Fruit fly (Drosophila melanogaster) whole organism: ENCODE data around the gene Dpm2.

Experiments used
- CG8478 ChIP-seq: fragments of >200 bp; optimal IDR thresholded peaks from 2 replicates; lab custom pipeline; 2018; ENCODE audit warnings: inconsistent platforms
- Dll ChIP-seq: fragments of >200 bp; optimal IDR thresholded peaks from 2 replicates; lab custom pipeline; 2017
- EcR ChIP-seq, 2 experiments: fragments of >200 bp; optimal IDR thresholded peaks; 2 replicates each; lab custom pipeline; 2017; ENCODE audit warnings: missing biosample characterization in 2 of 2, missing genetic modification characterization in 2 of 2, missing genetic modification reagents in 2 of 2
- pan ChIP-seq: fragments of >200 bp; optimal IDR thresholded peaks from 2 replicates; lab custom pipeline; 2017
- psq ChIP-seq: fragments of >200 bp; optimal IDR thresholded peaks from 2 replicates; lab custom pipeline; 2017
- usp ChIP-seq: fragments of >200 bp; optimal IDR thresholded peaks from 2 replicates; lab custom pipeline; 2017; ENCODE audit warnings: missing biosample characterization, missing genetic modification characterization, mixed read lengths

Gene Dpm2

DNA sequence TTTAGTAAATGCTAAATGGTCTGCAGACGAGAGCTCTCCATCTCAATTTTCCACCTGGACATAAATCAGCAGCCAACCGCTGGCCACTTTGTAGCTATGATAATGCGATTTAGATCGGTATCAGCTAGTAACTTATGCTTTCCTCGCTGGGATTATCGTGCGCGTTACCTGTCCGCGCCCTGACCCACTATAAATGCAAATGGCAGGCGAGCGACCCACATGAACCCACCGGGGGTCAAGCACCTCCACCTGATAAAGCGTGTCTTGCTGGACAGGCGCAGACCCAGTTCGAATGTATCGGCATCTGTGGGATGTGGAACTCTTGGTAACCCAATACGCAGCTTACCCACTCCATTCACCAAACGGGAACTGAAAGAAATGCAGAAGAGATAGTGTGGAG is 33.9 kb downstream of the Dpm2 start:
- TF ChIP-seq psq (no peak), EcR (GFP tag; optimal IDR thresholded peaks at IDR 0.05; lab: Kevin White, UChicago) (no peak), usp (GFP tag; lab: Kevin White, UChicago) (no peak), CG8478 (lab: Kevin White, UChicago) (no peak), Dll (lab: Kevin White, UChicago) (no peak), pan (lab: Kevin White, UChicago) (no peak)

DNA sequence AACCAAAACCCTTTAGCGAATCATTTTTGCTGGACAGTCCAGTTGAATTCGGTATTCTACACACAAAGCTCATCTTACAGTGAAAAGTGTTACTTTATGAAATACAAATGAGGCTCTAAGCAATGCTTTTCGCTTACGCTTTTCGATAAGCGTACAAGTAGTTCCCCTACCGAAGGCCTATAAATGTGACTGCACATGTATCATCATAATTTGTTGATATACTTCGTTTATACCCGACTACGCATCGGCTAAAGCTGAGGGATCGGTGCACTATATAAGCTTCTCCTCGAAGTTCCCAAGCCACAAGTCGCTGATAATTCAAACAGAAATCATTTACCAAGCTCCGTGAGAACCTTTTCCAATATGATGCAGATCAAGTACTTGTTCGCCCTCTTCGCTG is 49.9 kb downstream of the Dpm2 start, which contains the start of gene Drs:
Gene Drs (plus strand): TSS at position 301 of the 400 bp plus-strand sequence.
- TF ChIP-seq Dll (lab: Kevin White, UChicago) (no peak), psq (no peak), usp (GFP tag; lab: Kevin White, UChicago) (no peak), CG8478 (lab: Kevin White, UChicago) (no peak), pan (lab: Kevin White, UChicago) (no peak), EcR (GFP tag; optimal IDR thresholded peaks at IDR 0.05; lab: Kevin White, UChicago) (no peak)
